Fruit fly (Drosophila melanogaster): Measurements from ENCODE around the gene Wwox.
A peak's percentile ranks its signal among the peaks of the same experiment; 100 is the strongest.

The Wwox gene

DNA sequence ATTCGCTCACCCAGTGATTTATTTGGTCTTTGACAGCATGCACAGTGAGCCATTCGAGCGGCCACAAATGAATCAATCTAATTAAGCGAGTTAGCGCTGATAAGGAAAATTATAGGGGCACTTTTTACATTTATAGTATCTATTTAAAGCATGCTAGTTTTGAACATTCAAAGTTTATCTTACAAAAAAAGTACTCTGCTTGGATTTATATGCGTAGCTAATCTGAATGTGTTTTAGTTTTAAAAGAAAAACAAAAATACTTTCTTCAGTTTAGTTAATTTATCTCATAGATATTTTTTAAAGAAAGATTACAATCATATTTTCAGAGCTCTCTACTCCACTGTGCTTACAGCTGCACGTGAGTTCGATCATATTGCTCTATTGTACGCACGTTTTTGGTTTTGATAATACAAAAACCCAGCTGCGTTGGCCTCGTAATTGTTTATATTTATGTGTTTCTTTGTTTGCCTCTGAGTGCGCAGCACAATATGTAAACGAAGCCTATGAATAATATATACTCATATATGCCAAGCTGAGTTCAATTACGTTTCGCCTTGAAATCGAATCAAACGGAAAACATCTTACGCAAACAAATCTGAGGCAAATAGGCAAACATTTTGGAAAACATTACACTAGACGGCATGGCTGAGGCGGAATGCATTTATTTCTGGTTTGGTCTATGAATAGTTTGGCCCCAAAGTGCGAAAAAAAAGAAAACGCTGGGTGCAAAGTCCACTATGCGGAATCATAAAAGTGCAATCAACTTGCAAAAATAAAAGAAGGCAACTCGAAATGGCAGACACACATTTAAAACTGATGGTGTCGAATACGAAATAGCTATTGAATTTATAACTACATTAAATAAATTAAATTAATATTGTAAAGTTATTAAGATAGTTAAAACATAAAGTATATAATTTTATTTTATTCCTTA, 2.1 kb downstream of the Wwox start:
- peak; percentile 77; the same call in 1 of the 2 replicates for TF ChIP-seq rn (GFP tag; IDR thresholded peaks at IDR 0.05)
- TF ChIP-seq CG12605 (GFP tag; IDR thresholded peaks at IDR 0.05) = peak; percentile 87
- peak; percentile 92 for TF ChIP-seq CG8301 (tag; optimal IDR thresholded peaks at IDR 0.05)
- TF ChIP-seq CG4496 (GFP tag; IDR thresholded peaks at IDR 0.05) = peak; percentile 84
- peak; percentile 65; the same call in 1 of the 2 replicates for TF ChIP-seq CG10348 (GFP tag; IDR thresholded peaks at IDR 0.05)
- peak; percentile 96 for TF ChIP-seq CG14655 (GFP tag; optimal IDR thresholded peaks at IDR 0.05)
- TF ChIP-seq gl (tag; optimal IDR thresholded peaks at IDR 0.05) = peak; percentile 56
- TF ChIP-seq CG17806 (tag; optimal IDR thresholded peaks at IDR 0.05) = peak; percentile 87
- peak; percentile 80 for TF ChIP-seq CG34367 (tag; optimal IDR thresholded peaks at IDR 0.05)
- TF ChIP-seq CG9948 (tag; optimal IDR thresholded peaks at IDR 0.05) = peak; percentile 91
- peak; percentile 46 for TF ChIP-seq CG13204 (GFP tag; optimal IDR thresholded peaks at IDR 0.05)
- TF ChIP-seq Pif1A (GFP tag; optimal IDR thresholded peaks at IDR 0.05) = peak; percentile 92
- peak; percentile 85 for TF ChIP-seq Pif1B (GFP tag; optimal IDR thresholded peaks at IDR 0.05)
- peak; percentile 87 for TF ChIP-seq fd96Ca (GFP tag; IDR thresholded peaks at IDR 0.05)
- peak; percentile 79 for TF ChIP-seq EcR (GFP tag; optimal IDR thresholded peaks at IDR 0.05)
- TF ChIP-seq Ets98B (GFP tag; IDR thresholded peaks at IDR 0.05) = peak; percentile 88
- peak; percentile 75 for TF ChIP-seq D1 (tag; optimal IDR thresholded peaks at IDR 0.05)
- TF ChIP-seq Snoo (tag; optimal IDR thresholded peaks at IDR 0.05) = peak; percentile 52
- TF ChIP-seq CG32121 (GFP tag; IDR thresholded peaks at IDR 0.05) = peak; percentile 90
- peak; percentile 89 for TF ChIP-seq CG8159 (tag; optimal IDR thresholded peaks at IDR 0.05)
- TF ChIP-seq CG15710 (tag; optimal IDR thresholded peaks at IDR 0.05) = peak; percentile 83

dm6 chr2L:8000578-8001040, 3.5 kb downstream of the Wwox start:
- TF ChIP-seq CG12605 (GFP tag; IDR thresholded peaks at IDR 0.05) = peak; percentile 83
- TF ChIP-seq CG14655 (GFP tag; optimal IDR thresholded peaks at IDR 0.05) = peak; percentile 98
- TF ChIP-seq CG8301 (tag; optimal IDR thresholded peaks at IDR 0.05) = peak; percentile 97
- peak; percentile 89 for TF ChIP-seq Ets98B (GFP tag; IDR thresholded peaks at IDR 0.05)
- TF ChIP-seq Snoo (tag; optimal IDR thresholded peaks at IDR 0.05) = peak; percentile 91
- peak; percentile 93 for TF ChIP-seq CG17806 (tag; optimal IDR thresholded peaks at IDR 0.05)
- peak; percentile 86 for TF ChIP-seq Pif1A (GFP tag; optimal IDR thresholded peaks at IDR 0.05)
- peak; percentile 93 for TF ChIP-seq CG9948 (tag; optimal IDR thresholded peaks at IDR 0.05)
- TF ChIP-seq CG32121 (GFP tag; IDR thresholded peaks at IDR 0.05) = peak; percentile 92
- TF ChIP-seq fd96Ca (GFP tag; IDR thresholded peaks at IDR 0.05) = peak; percentile 95
- peak; percentile 78; the same call in 1 of the 2 replicates for TF ChIP-seq rn (GFP tag; IDR thresholded peaks at IDR 0.05)
- TF ChIP-seq CG13204 (GFP tag; optimal IDR thresholded peaks at IDR 0.05) = peak; percentile 83
- TF ChIP-seq CG15710 (tag; optimal IDR thresholded peaks at IDR 0.05) = peak; percentile 85
- TF ChIP-seq gl (tag; optimal IDR thresholded peaks at IDR 0.05) = peak; percentile 92
- peak; percentile 80 for TF ChIP-seq D1 (tag; optimal IDR thresholded peaks at IDR 0.05)
- TF ChIP-seq EcR (GFP tag; optimal IDR thresholded peaks at IDR 0.05) = peak; percentile 70
- peak; percentile 87 for TF ChIP-seq CG10348 (GFP tag; IDR thresholded peaks at IDR 0.05)
- TF ChIP-seq CG34367 (tag; optimal IDR thresholded peaks at IDR 0.05) = peak; percentile 80
- TF ChIP-seq Pif1B (GFP tag; optimal IDR thresholded peaks at IDR 0.05) = peak; percentile 92
- TF ChIP-seq CG8159 (tag; optimal IDR thresholded peaks at IDR 0.05) = peak; percentile 90
- peak; percentile 93 for TF ChIP-seq CG4496 (GFP tag; IDR thresholded peaks at IDR 0.05)

DNA sequence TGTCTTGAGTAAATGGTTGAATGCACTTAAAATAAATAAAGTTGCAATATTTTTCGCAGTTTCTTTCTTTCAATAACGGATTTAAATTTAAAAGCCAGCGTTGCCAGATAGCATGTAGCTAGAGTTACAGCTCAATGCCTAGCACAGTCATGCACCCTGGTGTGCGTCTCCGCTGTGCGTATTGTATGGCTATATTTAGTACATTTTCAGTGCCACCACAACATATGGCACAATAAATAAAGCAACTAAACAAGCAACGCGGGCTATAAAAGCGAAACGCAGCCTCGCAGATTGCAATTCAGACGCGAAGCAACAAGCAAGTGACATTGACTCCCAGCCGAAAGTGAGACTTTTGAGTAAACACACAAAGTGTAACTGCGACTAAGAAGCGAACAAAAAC, 5.4 kb downstream of the Wwox start, which contains the start of gene Sirup:
Sirup (plus strand) TSS at position 215 of the 400 bp plus-strand sequence.
- TF ChIP-seq EcR (GFP tag; optimal IDR thresholded peaks at IDR 0.05) = peak; percentile 36
- peak; percentile 48 for TF ChIP-seq Pif1A (GFP tag; optimal IDR thresholded peaks at IDR 0.05)
- peak; percentile 16 for TF ChIP-seq Pif1B (GFP tag; optimal IDR thresholded peaks at IDR 0.05)
- no peak for TF ChIP-seq fd96Ca (GFP tag; IDR thresholded peaks at IDR 0.05)
- 0 out of 3 replicates have a peak, but pooled peaks have one; percentile 36 for TF ChIP-seq CG4496 (GFP tag; IDR thresholded peaks at IDR 0.05)
- TF ChIP-seq CG8159 (tag; optimal IDR thresholded peaks at IDR 0.05) = no peak
- TF ChIP-seq CG15710 (tag; optimal IDR thresholded peaks at IDR 0.05) = peak; percentile 11
- TF ChIP-seq Ets98B (GFP tag; IDR thresholded peaks at IDR 0.05) = peak; percentile 59; the same call in 1 of the 2 replicates
- peak; percentile 59 for TF ChIP-seq D1 (tag; optimal IDR thresholded peaks at IDR 0.05)
- no peak for TF ChIP-seq rn (GFP tag; IDR thresholded peaks at IDR 0.05)
- TF ChIP-seq Snoo (tag; optimal IDR thresholded peaks at IDR 0.05) = peak; percentile 4
- TF ChIP-seq gl (tag; optimal IDR thresholded peaks at IDR 0.05) = peak; percentile 9
- TF ChIP-seq CG32121 (GFP tag; IDR thresholded peaks at IDR 0.05) = peak; percentile 42; the same call in 1 of the 2 replicates
- TF ChIP-seq CG13204 (GFP tag; optimal IDR thresholded peaks at IDR 0.05) = peak; percentile 0
- no peak for TF ChIP-seq CG10348 (GFP tag; IDR thresholded peaks at IDR 0.05)
- no peak for TF ChIP-seq CG9948 (tag; optimal IDR thresholded peaks at IDR 0.05)
- peak; percentile 10 for TF ChIP-seq CG34367 (tag; optimal IDR thresholded peaks at IDR 0.05)
- no peak for TF ChIP-seq CG14655 (GFP tag; optimal IDR thresholded peaks at IDR 0.05)
- TF ChIP-seq CG8301 (tag; optimal IDR thresholded peaks at IDR 0.05) = no peak
- TF ChIP-seq CG17806 (tag; optimal IDR thresholded peaks at IDR 0.05) = no peak
- TF ChIP-seq CG12605 (GFP tag; IDR thresholded peaks at IDR 0.05) = peak; percentile 75

DNA sequence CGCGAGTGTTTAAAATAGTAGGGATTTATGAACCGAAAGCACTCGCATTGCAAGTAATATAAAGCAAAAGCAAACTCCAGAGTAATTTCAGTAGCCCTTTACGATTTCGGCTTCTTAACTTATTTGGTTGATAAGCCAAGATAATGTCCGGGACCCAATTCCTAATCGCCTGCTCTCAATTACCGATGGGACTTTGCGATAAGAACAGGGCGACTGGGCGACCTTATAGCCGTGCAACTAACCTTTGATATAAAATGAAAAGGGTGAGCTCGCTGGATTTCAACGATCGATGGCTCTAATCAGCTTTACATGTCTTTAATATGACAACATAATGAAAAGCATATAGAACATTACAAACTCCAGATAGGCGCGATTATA, 6.0 kb downstream of the Wwox start, which contains the start of gene CG7227:
CG7227 (minus strand) TSS at position 72 of the 378 bp plus-strand sequence.
- no peak for TF ChIP-seq CG8301 (tag; optimal IDR thresholded peaks at IDR 0.05)
- TF ChIP-seq CG15710 (tag; optimal IDR thresholded peaks at IDR 0.05) = no peak
- no peak for TF ChIP-seq Ets98B (GFP tag; IDR thresholded peaks at IDR 0.05)
- no peak for TF ChIP-seq CG9948 (tag; optimal IDR thresholded peaks at IDR 0.05)
- TF ChIP-seq gl (tag; optimal IDR thresholded peaks at IDR 0.05) = no peak
- TF ChIP-seq rn (GFP tag; IDR thresholded peaks at IDR 0.05) = no peak
- TF ChIP-seq CG12605 (GFP tag; IDR thresholded peaks at IDR 0.05) = no peak
- TF ChIP-seq Pif1A (GFP tag; optimal IDR thresholded peaks at IDR 0.05) = no peak
- TF ChIP-seq CG13204 (GFP tag; optimal IDR thresholded peaks at IDR 0.05) = no peak
- TF ChIP-seq Snoo (tag; optimal IDR thresholded peaks at IDR 0.05) = no peak
- TF ChIP-seq CG8159 (tag; optimal IDR thresholded peaks at IDR 0.05) = no peak
- TF ChIP-seq CG34367 (tag; optimal IDR thresholded peaks at IDR 0.05) = no peak
- no peak for TF ChIP-seq fd96Ca (GFP tag; IDR thresholded peaks at IDR 0.05)
- no peak for TF ChIP-seq CG4496 (GFP tag; IDR thresholded peaks at IDR 0.05)
- no peak for TF ChIP-seq Pif1B (GFP tag; optimal IDR thresholded peaks at IDR 0.05)
- TF ChIP-seq CG32121 (GFP tag; IDR thresholded peaks at IDR 0.05) = no peak
- no peak for TF ChIP-seq D1 (tag; optimal IDR thresholded peaks at IDR 0.05)
- TF ChIP-seq EcR (GFP tag; optimal IDR thresholded peaks at IDR 0.05) = no peak
